Fruit fly (Drosophila melanogaster): ENCODE results near the gene Srp14.

Srp14 gene

dm6 chr3R:20560668-20561226 lies 19.2 kb upstream of the Srp14 start, which contains the start of gene CG5191:
TSS of gene CG5191 (plus strand) at chr3R:20560865.
- no peak for TF ChIP-seq D1 (tag; optimal IDR thresholded peaks at IDR 0.05)
- no peak for TF ChIP-seq fd96Ca (GFP tag; IDR thresholded peaks at IDR 0.05)
- no peak for TF ChIP-seq CG15710 (tag; optimal IDR thresholded peaks at IDR 0.05)
- TF ChIP-seq CG4496 (GFP tag; IDR thresholded peaks at IDR 0.05): no peak
- TF ChIP-seq CG34367 (tag; optimal IDR thresholded peaks at IDR 0.05): no peak
- TF ChIP-seq CG13204 (GFP tag; optimal IDR thresholded peaks at IDR 0.05): no peak
- TF ChIP-seq EcR (GFP tag; optimal IDR thresholded peaks at IDR 0.05): peak; percentile 33
- TF ChIP-seq CG14655 (GFP tag; optimal IDR thresholded peaks at IDR 0.05): peak; percentile 11
- peak; percentile 32; the same call in 1 of the 2 replicates for TF ChIP-seq Ets98B (GFP tag; IDR thresholded peaks at IDR 0.05)

- TF ChIP-seq CG8301 (tag; optimal IDR thresholded peaks at IDR 0.05) (no peak), CG14655 (GFP tag; optimal IDR thresholded peaks at IDR 0.05) (no peak), CG12605 (GFP tag; IDR thresholded peaks at IDR 0.05) (0 out of 2 replicates have a peak, but pooled peaks have one; percentile 26), CG10348 (GFP tag; IDR thresholded peaks at IDR 0.05) (no peak), CG15710 (tag; optimal IDR thresholded peaks at IDR 0.05) (peak; percentile 19), CG8159 (tag; optimal IDR thresholded peaks at IDR 0.05) (peak; percentile 9), CG4496 (GFP tag; IDR thresholded peaks at IDR 0.05) (0 out of 3 replicates have a peak, but pooled peaks have one; percentile 19), EcR (GFP tag; optimal IDR thresholded peaks at IDR 0.05) (peak; percentile 85), CG13204 (GFP tag; optimal IDR thresholded peaks at IDR 0.05) (peak; percentile 2), fd96Ca (GFP tag; IDR thresholded peaks at IDR 0.05) (no peak), CG32121 (GFP tag; IDR thresholded peaks at IDR 0.05) (no peak), CG9948 (tag; optimal IDR thresholded peaks at IDR 0.05) (no peak), Ets98B (GFP tag; IDR thresholded peaks at IDR 0.05) (no peak), CG17806 (tag; optimal IDR thresholded peaks at IDR 0.05) (no peak), Pif1A (GFP tag; optimal IDR thresholded peaks at IDR 0.05) (peak; percentile 33), Pif1B (GFP tag; optimal IDR thresholded peaks at IDR 0.05) (no peak), rn (GFP tag; IDR thresholded peaks at IDR 0.05) (no peak), Snoo (tag; optimal IDR thresholded peaks at IDR 0.05) (no peak), gl (tag; optimal IDR thresholded peaks at IDR 0.05) (no peak), CG34367 (tag; optimal IDR thresholded peaks at IDR 0.05) (no peak), D1 (tag; optimal IDR thresholded peaks at IDR 0.05) (no peak)
Measured at dm6 chr3R:20563830-20564421, 16.0 kb upstream of the Srp14 start, which contains the start of gene CG10877. TSS of gene CG10877 (minus strand) at chr3R:20564067.

dm6 chr3R:20565546-20565948 lies 14.4 kb upstream of the Srp14 start:
- TF ChIP-seq Ets98B (GFP tag; IDR thresholded peaks at IDR 0.05) (peak; percentile 54; the same call in 1 of the 2 replicates), Pif1A (GFP tag; optimal IDR thresholded peaks at IDR 0.05) (peak; percentile 21), CG32121 (GFP tag; IDR thresholded peaks at IDR 0.05) (0 out of 2 replicates have a peak, but pooled peaks have one; percentile 23), CG13204 (GFP tag; optimal IDR thresholded peaks at IDR 0.05) (no peak), rn (GFP tag; IDR thresholded peaks at IDR 0.05) (no peak), Snoo (tag; optimal IDR thresholded peaks at IDR 0.05) (peak; percentile 18), CG4496 (GFP tag; IDR thresholded peaks at IDR 0.05) (0 out of 3 replicates have a peak, but pooled peaks have one; percentile 30), CG14655 (GFP tag; optimal IDR thresholded peaks at IDR 0.05) (peak; percentile 16), CG17806 (tag; optimal IDR thresholded peaks at IDR 0.05) (no peak), CG8159 (tag; optimal IDR thresholded peaks at IDR 0.05) (no peak), CG9948 (tag; optimal IDR thresholded peaks at IDR 0.05) (no peak), CG15710 (tag; optimal IDR thresholded peaks at IDR 0.05) (no peak), fd96Ca (GFP tag; IDR thresholded peaks at IDR 0.05) (no peak; the same call in 2 of the 3 replicates), CG34367 (tag; optimal IDR thresholded peaks at IDR 0.05) (no peak), Pif1B (GFP tag; optimal IDR thresholded peaks at IDR 0.05) (peak; percentile 68), D1 (tag; optimal IDR thresholded peaks at IDR 0.05) (no peak), CG10348 (GFP tag; IDR thresholded peaks at IDR 0.05) (no peak), CG8301 (tag; optimal IDR thresholded peaks at IDR 0.05) (no peak), CG12605 (GFP tag; IDR thresholded peaks at IDR 0.05) (no peak), EcR (GFP tag; optimal IDR thresholded peaks at IDR 0.05) (peak; percentile 54), gl (tag; optimal IDR thresholded peaks at IDR 0.05) (no peak)

- peak; percentile 39 for TF ChIP-seq EcR (GFP tag; optimal IDR thresholded peaks at IDR 0.05)
- TF ChIP-seq CG4496 (GFP tag; IDR thresholded peaks at IDR 0.05): 0 out of 3 replicates have a peak, but pooled peaks have one; percentile 7
- no peak for TF ChIP-seq CG9948 (tag; optimal IDR thresholded peaks at IDR 0.05)
- TF ChIP-seq CG8159 (tag; optimal IDR thresholded peaks at IDR 0.05): no peak
Measured at dm6 chr3R:20567507-20568222, 12.2 kb upstream of the Srp14 start.

- TF ChIP-seq CG17806 (tag; optimal IDR thresholded peaks at IDR 0.05): no peak
- no peak for TF ChIP-seq CG34367 (tag; optimal IDR thresholded peaks at IDR 0.05)
- TF ChIP-seq fd96Ca (GFP tag; IDR thresholded peaks at IDR 0.05): no peak
- no peak for TF ChIP-seq Pif1B (GFP tag; optimal IDR thresholded peaks at IDR 0.05)
- no peak for TF ChIP-seq EcR (GFP tag; optimal IDR thresholded peaks at IDR 0.05)
- no peak for TF ChIP-seq Pif1A (GFP tag; optimal IDR thresholded peaks at IDR 0.05)
- no peak for TF ChIP-seq CG9948 (tag; optimal IDR thresholded peaks at IDR 0.05)
- no peak for TF ChIP-seq CG12605 (GFP tag; IDR thresholded peaks at IDR 0.05)
- TF ChIP-seq Ets98B (GFP tag; IDR thresholded peaks at IDR 0.05): no peak
- TF ChIP-seq rn (GFP tag; IDR thresholded peaks at IDR 0.05): no peak
- no peak for TF ChIP-seq CG8301 (tag; optimal IDR thresholded peaks at IDR 0.05)
- no peak for TF ChIP-seq gl (tag; optimal IDR thresholded peaks at IDR 0.05)
- TF ChIP-seq CG14655 (GFP tag; optimal IDR thresholded peaks at IDR 0.05): no peak
- TF ChIP-seq CG32121 (GFP tag; IDR thresholded peaks at IDR 0.05): no peak
- no peak for TF ChIP-seq CG15710 (tag; optimal IDR thresholded peaks at IDR 0.05)
- TF ChIP-seq D1 (tag; optimal IDR thresholded peaks at IDR 0.05): no peak
Measured at dm6 chr3R:20573326-20573725, 6.6 kb upstream of the Srp14 start.

Data from whole organism, pupa.